Worm (Caenorhabditis elegans) whole organism, mixed stage, embryonic: ENCODE measurements around the gene ccch-1.

Source experiments
- lin-13 ChIP-seq: fragments of 150-350 bp; optimal IDR thresholded peaks from 2 replicates; lab custom pipeline; 2014; ENCODE audit warnings: missing biosample characterization, missing genetic modification characterization
- mep-1 ChIP-seq: fragments of 150-350 bp; optimal IDR thresholded peaks from 2 replicates; lab custom pipeline; 2017; ENCODE audit warnings: missing biosample characterization, missing genetic modification reagents, missing genetic modification characterization, inconsistent platforms
- nhr-12 ChIP-seq: fragments of 150-350 bp; optimal IDR thresholded peaks from 2 replicates; lab custom pipeline; 2014; ENCODE audit warnings: missing biosample characterization, missing genetic modification characterization
- nhr-237 ChIP-seq: fragments of 150-350 bp; optimal IDR thresholded peaks from 2 replicates; lab custom pipeline; 2014; ENCODE audit warnings: missing biosample characterization, missing genetic modification characterization
- pha-4 ChIP-seq: fragments of 150-350 bp; optimal IDR thresholded peaks from 2 replicates; lab custom pipeline; 2018; ENCODE audit warnings: missing biosample characterization, missing genetic modification reagents, missing genetic modification characterization
- snpc-4 ChIP-seq: fragments of 150-350 bp; optimal IDR thresholded peaks from 2 replicates; lab custom pipeline; 2014; ENCODE audit warnings: missing biosample characterization, missing genetic modification characterization
- sptf-1 ChIP-seq: sonication (generic microtip); optimal IDR thresholded peaks from 2 replicates; lab custom pipeline; 2017; ENCODE audit warnings: mild to moderate bottlenecking, missing genetic modification characterization, moderate library complexity, missing compliant biosample characterization
- unc-62 ChIP-seq: fragments of 150-350 bp; optimal IDR thresholded peaks from 2 replicates; lab custom pipeline; 2014; ENCODE audit warnings: missing biosample characterization, missing genetic modification reagents, missing genetic modification characterization

DNA sequence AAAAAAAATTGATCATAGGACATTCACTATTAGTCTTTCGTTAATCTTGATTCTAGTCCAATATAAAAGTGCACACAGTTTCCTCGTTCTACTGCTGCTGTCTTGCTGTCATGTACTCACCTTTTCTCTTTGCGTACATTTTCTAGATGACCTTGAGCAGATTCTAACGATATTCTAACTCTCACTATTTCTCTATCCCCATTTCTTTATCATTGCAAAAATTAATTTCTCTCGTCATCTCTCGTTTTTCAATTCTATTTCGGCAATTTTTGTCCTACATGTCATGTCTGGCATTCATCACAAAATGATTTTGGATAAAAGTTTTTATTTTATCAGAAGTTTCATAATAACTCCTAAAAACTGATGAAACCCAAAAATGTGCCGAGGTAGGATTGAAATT is 18.9 kb upstream of the ccch-1 start, which contains the start of gene ttll-5:
- TF ChIP-seq pha-4, result no peak
- no peak for TF ChIP-seq unc-62
- no peak for TF ChIP-seq snpc-4 (tag; lab: Kevin White, UChicago)
- TF ChIP-seq nhr-12 (tag; lab: Kevin White, UChicago), result no peak
- TF ChIP-seq mep-1 (tag; lab: Kevin White, UChicago), result no peak
- TF ChIP-seq sptf-1 (tag; lab: Kevin White, UChicago), result no peak
- TF ChIP-seq lin-13 (tag; lab: Kevin White, UChicago), result no peak
- TF ChIP-seq nhr-237, result no peak
